Fruit fly (Drosophila melanogaster) whole organism: ENCODE measurements around the gene IntS2.

ENCODE experiments used
- CG8478 ChIP-seq: fragments of >200 bp; optimal IDR thresholded peaks from 2 replicates; lab custom pipeline; 2018; ENCODE audit warnings: inconsistent platforms
- Dll ChIP-seq: fragments of >200 bp; optimal IDR thresholded peaks from 2 replicates; lab custom pipeline; 2017
- EcR ChIP-seq, 2 experiments: fragments of >200 bp; optimal IDR thresholded peaks; 2 replicates each; lab custom pipeline; 2017; ENCODE audit warnings: missing biosample characterization in 2 of 2, missing genetic modification characterization in 2 of 2, missing genetic modification reagents in 2 of 2
- pan ChIP-seq: fragments of >200 bp; optimal IDR thresholded peaks from 2 replicates; lab custom pipeline; 2017
- psq ChIP-seq: fragments of >200 bp; optimal IDR thresholded peaks from 2 replicates; lab custom pipeline; 2017
- usp ChIP-seq: fragments of >200 bp; optimal IDR thresholded peaks from 2 replicates; lab custom pipeline; 2017; ENCODE audit warnings: missing biosample characterization, missing genetic modification characterization, mixed read lengths

Gene IntS2

DNA sequence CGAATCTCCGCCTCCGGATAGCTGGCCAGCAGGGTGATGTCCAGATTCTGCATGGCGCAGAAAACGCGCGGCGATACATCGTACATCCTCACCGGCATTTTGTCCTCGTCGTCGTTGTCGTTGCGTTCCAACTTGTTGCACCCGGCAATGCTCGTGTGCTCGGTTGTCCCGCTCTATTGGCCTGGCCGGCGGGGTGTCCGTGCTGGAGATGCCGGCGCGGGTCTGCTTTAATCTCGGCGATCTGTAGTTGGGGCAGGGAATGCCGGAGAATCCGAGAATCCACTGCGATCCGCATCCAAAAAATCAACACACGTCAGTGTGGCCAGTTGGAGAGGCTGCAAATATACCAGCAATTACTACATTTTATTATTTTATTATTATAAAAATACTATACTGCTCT is at the start of gene IntS2:
Gene IntS2 (minus strand): TSS at position 318 of the 400 bp plus-strand sequence.
- TF ChIP-seq usp (GFP tag; lab: Kevin White, UChicago) (no peak), EcR (GFP tag; optimal IDR thresholded peaks at IDR 0.05; lab: Kevin White, UChicago) (no peak)

DNA sequence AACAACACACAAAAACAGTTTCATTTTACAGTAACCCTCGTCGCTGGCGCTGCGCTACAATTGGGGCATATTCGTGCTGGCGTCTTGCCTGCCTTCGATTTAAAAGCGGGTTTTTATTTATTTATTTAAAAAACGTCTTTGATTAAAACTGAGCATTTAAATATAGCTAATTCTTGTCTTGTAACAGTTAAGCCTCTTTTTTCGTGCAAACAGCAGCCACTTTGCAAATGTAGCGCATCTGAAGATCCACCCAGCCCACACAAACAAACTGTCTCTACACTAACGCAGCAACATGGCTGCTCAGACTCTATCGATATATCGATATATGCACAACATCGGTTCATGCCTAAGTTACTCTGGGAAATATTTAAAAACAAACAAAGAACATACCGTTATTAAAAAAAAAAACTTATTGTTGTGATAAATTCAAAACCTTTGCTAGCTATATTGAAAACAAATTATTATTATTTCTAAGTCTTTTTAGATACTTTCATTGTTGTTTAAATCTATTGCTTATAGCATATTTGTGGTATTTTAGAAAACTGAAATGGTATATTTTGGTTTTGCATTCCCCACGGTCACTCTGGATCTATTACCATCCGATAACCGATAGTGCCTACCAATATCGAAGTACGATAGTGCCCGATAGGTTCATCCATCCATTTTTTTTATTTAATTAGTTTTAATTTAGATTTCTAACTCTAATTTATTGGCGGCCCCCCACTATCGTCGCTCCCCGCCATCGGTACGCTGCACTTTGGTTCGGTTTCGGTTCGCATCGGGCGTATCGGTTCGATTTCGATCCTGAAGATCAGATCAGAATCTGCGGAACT is 46.3 kb upstream of the IntS2 start, which contains the start of the genes CG8188 and par-6:
Gene CG8188 (minus strand): TSS at position 287 of the 833 bp plus-strand sequence.
Gene par-6 (plus strand): TSS at position 615 of the 833 bp plus-strand sequence.
- TF ChIP-seq CG8478 (lab: Kevin White, UChicago), result no peak
- TF ChIP-seq pan, result no peak
- no peak for TF ChIP-seq psq
- no peak for TF ChIP-seq Dll (lab: Kevin White, UChicago)
- TF ChIP-seq usp (GFP tag; lab: Kevin White, UChicago), result no peak
- no peak for TF ChIP-seq EcR (GFP tag; optimal IDR thresholded peaks at IDR 0.05; lab: Kevin White, UChicago)

DNA sequence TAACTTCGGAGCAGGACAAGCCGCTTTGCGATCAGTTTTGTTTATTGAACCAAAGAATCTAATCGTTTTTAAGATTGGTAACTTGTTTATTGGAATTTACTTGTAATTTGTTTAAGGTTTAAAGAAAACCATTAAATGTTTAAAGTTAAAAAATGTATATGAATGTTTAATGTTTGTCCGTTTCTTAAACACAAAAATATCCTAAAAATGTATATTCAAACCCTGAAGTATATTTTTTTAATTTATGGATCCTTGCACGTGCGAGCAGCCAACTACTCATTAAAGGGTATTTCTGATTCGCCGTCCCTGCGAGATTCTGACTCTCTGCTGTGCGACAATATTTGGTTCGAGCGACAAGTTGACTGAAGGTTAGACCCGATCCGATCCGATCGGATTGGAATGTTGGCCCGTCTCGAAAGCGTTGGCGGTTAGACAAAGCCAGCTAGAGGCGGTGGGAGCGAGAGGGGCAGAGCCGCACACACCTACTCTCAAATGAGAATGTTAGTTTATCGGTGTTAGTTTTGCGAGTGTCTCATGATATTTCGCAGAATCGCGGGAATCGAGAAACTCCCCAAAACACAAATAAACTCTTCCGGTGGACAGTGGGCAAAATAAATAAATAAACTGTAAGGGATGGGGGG is 42.4 kb upstream of the IntS2 start:
- TF ChIP-seq EcR (GFP tag; optimal IDR thresholded peaks at IDR 0.05; lab: Kevin White, UChicago), result no peak
- TF ChIP-seq psq, result no peak
- no peak for TF ChIP-seq CG8478 (lab: Kevin White, UChicago)
- TF ChIP-seq usp (GFP tag; lab: Kevin White, UChicago), result no peak
- TF ChIP-seq Dll (lab: Kevin White, UChicago), result no peak
- no peak for TF ChIP-seq pan

DNA sequence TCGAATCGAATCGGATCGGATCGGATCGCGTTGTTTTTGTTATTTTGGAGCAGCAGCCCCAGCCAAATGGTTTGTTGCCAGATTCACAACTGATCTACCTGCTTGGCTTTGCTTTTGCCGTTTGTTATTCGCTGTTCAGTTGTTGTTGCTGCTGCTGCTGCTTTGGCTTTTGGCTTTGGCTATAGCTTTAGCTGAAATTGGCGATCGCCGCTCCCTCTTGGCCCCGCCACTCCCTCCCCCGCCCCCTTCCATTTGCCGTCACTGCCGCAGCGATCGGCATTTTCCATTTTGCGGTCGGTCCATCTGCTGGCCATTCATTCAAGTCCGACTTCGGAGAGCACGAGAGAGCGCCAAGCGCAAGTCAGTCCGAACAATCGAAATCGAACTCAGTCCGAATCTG is 41.8 kb upstream of the IntS2 start, which contains the start of gene chas:
Gene chas (minus strand): TSS at position 295 of the 400 bp plus-strand sequence.
- no peak for TF ChIP-seq CG8478 (lab: Kevin White, UChicago)
- TF ChIP-seq EcR (GFP tag; optimal IDR thresholded peaks at IDR 0.05; lab: Kevin White, UChicago), result no peak
- no peak for TF ChIP-seq Dll (lab: Kevin White, UChicago)
- no peak for TF ChIP-seq usp (GFP tag; lab: Kevin White, UChicago)
- TF ChIP-seq psq, result no peak
- no peak for TF ChIP-seq pan

DNA sequence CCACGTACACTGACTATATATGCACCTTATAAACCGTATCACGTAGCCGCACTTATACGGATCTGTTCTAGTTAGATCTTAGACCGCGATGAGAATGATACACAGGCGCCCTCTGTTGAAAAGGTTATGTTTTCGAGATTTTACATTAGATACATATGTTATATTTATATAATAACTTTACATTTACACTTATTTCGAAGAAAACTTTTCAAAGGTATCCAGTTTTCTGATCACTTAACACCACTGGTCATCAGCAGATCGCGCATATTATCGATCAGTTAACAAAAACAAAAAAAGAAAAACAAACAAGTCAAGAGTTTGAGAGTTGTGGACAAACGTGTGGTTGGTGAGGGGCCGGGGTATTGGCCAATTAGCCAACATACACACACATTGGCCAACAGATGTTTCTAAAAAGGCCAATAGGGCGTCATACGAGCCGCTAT is 41.1 kb upstream of the IntS2 start:
- no peak for TF ChIP-seq EcR (GFP tag; optimal IDR thresholded peaks at IDR 0.05; lab: Kevin White, UChicago)
- no peak for TF ChIP-seq CG8478 (lab: Kevin White, UChicago)
- no peak for TF ChIP-seq Dll (lab: Kevin White, UChicago)
- no peak for TF ChIP-seq pan
- no peak for TF ChIP-seq psq
- TF ChIP-seq usp (GFP tag; lab: Kevin White, UChicago), result no peak

DNA sequence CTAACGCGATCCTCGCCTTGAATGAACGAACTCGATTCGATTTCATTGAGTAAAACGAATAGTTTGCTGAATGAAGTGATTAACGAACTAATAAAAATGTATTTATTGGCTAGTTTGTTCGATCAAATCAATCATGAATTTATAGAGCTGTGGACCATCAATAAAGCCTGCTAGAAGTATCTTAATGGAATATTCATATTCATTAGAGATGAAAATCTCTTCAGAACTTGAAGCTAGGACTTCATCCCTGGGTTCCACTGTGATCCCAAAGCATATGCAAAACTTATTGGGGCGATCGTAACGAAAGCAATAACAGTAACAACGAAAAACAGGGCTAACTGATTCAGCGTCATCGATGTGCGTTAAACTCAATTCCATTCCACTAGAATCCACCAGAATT is 40.6 kb upstream of the IntS2 start:
- TF ChIP-seq psq (no peak), usp (GFP tag; lab: Kevin White, UChicago) (no peak), CG8478 (lab: Kevin White, UChicago) (no peak), EcR (GFP tag; optimal IDR thresholded peaks at IDR 0.05; lab: Kevin White, UChicago) (no peak), Dll (lab: Kevin White, UChicago) (no peak), pan (no peak)

DNA sequence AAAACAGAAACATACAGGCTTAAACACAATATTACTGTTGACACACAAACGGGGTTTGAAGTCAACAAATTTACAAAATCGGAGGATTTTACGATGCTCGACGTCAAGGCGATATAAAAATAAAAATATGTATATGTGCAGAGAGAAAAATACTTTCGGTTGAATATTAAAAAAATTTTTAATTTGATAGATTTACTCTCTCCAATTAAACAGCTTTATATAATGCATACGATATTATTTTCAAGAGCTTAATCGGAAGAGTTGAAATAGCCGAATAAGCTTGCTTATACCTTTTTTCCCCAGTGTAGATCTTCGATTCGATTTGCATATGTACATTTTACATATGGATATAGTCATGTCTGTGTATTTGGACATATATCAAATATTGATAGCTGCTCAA is 40.0 kb upstream of the IntS2 start:
- TF ChIP-seq CG8478 (lab: Kevin White, UChicago), result no peak
- no peak for TF ChIP-seq psq
- TF ChIP-seq EcR (GFP tag; optimal IDR thresholded peaks at IDR 0.05; lab: Kevin White, UChicago), result no peak
- no peak for TF ChIP-seq usp (GFP tag; lab: Kevin White, UChicago)

DNA sequence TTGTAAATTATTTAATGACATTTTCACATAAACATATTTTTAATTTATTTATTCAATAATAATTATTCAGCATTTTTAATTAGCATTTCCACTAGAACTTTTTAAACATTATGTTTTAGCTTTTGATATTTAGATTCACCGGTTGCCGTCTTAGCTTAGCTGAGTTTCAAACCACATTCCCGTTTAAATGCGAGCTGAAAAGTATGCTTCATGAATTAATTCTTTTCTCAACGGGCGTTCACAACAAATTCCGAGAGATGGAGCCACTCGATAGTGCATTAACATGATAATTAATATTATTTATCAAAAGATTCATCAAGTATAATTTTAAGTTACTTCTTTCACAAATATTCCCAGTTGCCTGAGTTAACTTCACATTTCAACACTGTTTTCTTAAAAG is 39.0 kb upstream of the IntS2 start:
- TF ChIP-seq EcR (GFP tag; optimal IDR thresholded peaks at IDR 0.05; lab: Kevin White, UChicago) (no peak), usp (GFP tag; lab: Kevin White, UChicago) (no peak), CG8478 (lab: Kevin White, UChicago) (no peak), pan (no peak), psq (no peak), Dll (lab: Kevin White, UChicago) (no peak)

DNA sequence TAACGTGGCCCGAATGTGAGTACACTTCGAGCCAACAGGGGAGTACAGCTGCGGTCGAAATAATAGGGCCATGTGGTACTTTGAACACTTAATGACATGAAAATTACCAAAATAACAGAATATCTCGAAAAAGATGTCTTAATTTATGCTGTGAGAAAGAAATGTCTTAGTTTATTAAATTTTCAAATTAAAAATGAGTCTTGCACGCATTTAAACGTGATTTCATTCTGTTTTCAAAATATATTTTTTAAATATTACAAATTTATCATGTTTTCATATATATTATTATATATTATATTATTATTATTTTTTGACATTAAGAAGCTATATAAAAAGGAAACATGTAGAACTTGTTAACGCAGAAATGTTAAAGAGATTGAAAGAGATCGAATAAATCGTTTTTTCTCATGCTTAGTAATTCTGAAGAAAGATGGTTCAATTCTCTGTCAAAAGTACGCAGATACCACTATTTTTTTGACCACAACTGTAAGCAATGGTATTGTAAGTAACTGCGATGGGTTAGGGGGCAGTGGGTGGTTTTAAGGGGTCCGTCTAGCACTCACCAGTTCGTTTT is 38.3 kb upstream of the IntS2 start:
- TF ChIP-seq EcR (GFP tag; optimal IDR thresholded peaks at IDR 0.05; lab: Kevin White, UChicago) (no peak), Dll (lab: Kevin White, UChicago) (no peak), psq (no peak), usp (GFP tag; lab: Kevin White, UChicago) (no peak), CG8478 (lab: Kevin White, UChicago) (no peak), pan (no peak)

DNA sequence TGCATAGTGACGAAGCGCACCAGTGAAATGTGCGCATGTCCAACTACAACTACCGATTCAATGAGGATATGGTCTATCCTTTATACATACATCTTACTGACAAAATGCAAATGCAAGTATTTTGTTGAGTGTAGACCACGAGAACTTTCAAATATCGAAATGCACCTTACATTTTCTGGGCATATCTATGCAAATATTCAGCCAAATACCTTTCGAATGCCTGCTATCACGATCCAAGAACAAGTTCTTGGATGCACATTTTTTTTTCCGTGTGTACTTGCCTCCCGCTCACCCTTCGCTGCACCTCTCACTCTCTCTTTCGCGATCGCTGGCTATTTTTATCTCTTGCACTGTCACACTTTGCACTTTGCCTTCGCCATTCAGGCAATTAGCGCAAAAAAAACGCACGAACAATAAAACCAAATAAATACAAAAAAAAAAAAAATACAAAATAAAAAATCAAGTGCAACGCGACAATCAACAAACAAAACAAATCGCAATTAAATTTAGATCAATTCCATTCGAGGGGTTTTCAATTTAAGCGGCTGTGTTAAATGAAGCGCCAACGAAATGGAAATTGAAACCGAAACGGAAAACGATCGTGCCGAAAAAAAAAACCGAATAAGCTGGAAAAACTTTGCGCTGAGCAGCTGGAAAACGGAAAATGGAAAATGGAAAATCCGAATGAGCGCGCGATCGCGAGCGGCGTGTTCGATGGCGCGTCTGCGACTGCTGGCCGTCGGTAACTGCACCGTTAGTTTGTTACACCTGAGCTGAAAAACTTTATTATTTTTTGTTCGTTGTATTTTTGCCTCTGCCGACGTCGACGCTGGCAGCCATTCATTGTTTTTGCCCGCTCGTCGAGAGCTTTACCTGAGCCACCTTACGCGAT is 37.6 kb upstream of the IntS2 start:
- no peak for TF ChIP-seq CG8478 (lab: Kevin White, UChicago)
- no peak for TF ChIP-seq pan
- TF ChIP-seq usp (GFP tag; lab: Kevin White, UChicago), result no peak
- no peak for TF ChIP-seq psq
- no peak for TF ChIP-seq Dll (lab: Kevin White, UChicago)
- no peak for TF ChIP-seq EcR (GFP tag; optimal IDR thresholded peaks at IDR 0.05; lab: Kevin White, UChicago)

DNA sequence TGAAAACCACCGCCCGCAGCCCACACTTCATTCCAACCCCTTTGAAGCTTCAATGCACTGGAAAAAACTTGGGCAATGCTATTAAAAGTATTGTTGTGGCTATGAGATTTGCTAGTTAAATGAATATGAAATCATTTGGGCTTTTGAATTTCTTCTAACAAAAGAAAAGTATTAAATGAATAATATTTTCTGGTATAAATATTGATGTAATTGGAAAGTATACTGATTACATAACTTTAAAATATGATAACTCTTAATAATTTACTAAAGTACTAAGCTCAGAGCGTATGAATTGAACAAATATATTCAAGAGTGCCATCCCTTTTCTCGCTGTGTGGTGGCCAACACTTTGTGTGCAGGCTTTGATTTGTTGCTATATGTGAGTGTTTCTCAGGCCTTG is 36.1 kb upstream of the IntS2 start:
- TF ChIP-seq EcR (GFP tag; optimal IDR thresholded peaks at IDR 0.05; lab: Kevin White, UChicago), result no peak
- TF ChIP-seq Dll (lab: Kevin White, UChicago), result no peak
- no peak for TF ChIP-seq CG8478 (lab: Kevin White, UChicago)
- TF ChIP-seq pan, result no peak
- TF ChIP-seq psq, result no peak
- no peak for TF ChIP-seq usp (GFP tag; lab: Kevin White, UChicago)
